Worm (Caenorhabditis elegans): ENCODE results near the gene exc-6.
A peak's percentile ranks its signal among the peaks of the same experiment; 100 is the strongest.

exc-6 gene

ce11 chrIII:1080536-1080935, 22.5 kb upstream of the exc-6 start, which contains the start of the genes rab-18 and kbp-4 (continued):
- peak in 1 of 2 experiments; percentile 49 for TF ChIP-seq unc-62 (GFP tag; optimal IDR thresholded peaks at IDR 0.05 in 1 of 2)
- TF ChIP-seq unc-62 (tag; optimal IDR thresholded peaks at IDR 0.05), result no peak
- peak; percentile 99 for TF ChIP-seq aha-1 (tag)

ce11 chrIII:1081101-1081500, 21.9 kb upstream of the exc-6 start, which contains the start of gene par-2:
Gene par-2 (plus strand): TSS chrIII:1081401.
- TF ChIP-seq dve-1 (tag; optimal IDR thresholded peaks at IDR 0.05; ENCODE audit: insufficient read depth) (no peak), nhr-6 (tag; optimal IDR thresholded peaks at IDR 0.05) (no peak), hif-1 (tag; optimal IDR thresholded peaks at IDR 0.05) (no peak), lsy-2 (tag; optimal IDR thresholded peaks at IDR 0.05) (no peak), dmd-6 (GFP tag; IDR thresholded peaks at IDR 0.05) (no peak), mep-1 (tag; optimal IDR thresholded peaks at IDR 0.05) (no peak), aly-2 (tag; optimal IDR thresholded peaks at IDR 0.05) (no peak)

- TF ChIP-seq ceh-28 (tag; optimal IDR thresholded peaks at IDR 0.05), result peak; percentile 48
- TF ChIP-seq madf-5 (GFP tag; IDR thresholded peaks at IDR 0.05), result no peak
Observed at ce11 chrIII:1084971-1085370, 18.0 kb upstream of the exc-6 start.

- TF ChIP-seq ceh-28 (tag; optimal IDR thresholded peaks at IDR 0.05), result peak; percentile 86
- TF ChIP-seq dmd-6 (GFP tag; IDR thresholded peaks at IDR 0.05), result no peak
Observed at ce11 chrIII:1094391-1094790, 8.6 kb upstream of the exc-6 start.

- TF ChIP-seq pqm-1 (tag; optimal IDR thresholded peaks at IDR 0.05) (no peak), skn-1 (tag; optimal IDR thresholded peaks at IDR 0.05) (no peak), F26F4.8 (GFP tag; conservative IDR thresholded peaks at IDR 0.05) (no peak), saeg-2 (GFP tag; IDR thresholded peaks at IDR 0.05) (no peak), lin-38 (GFP tag; IDR thresholded peaks at IDR 0.05) (no peak), duxl-1 (tag; optimal IDR thresholded peaks at IDR 0.05; ENCODE audit: poor library complexity) (no peak), daf-12 (tag; optimal IDR thresholded peaks at IDR 0.05) (no peak), zfp-3 (GFP tag; conservative IDR thresholded peaks at IDR 0.05) (no peak), T20F7.1 (GFP tag; optimal IDR thresholded peaks at IDR 0.05) (no peak), php-3 (GFP tag; IDR thresholded peaks at IDR 0.05) (no peak), dpl-1 (GFP tag; optimal IDR thresholded peaks at IDR 0.05) (no peak), ztf-7 (tag; optimal IDR thresholded peaks at IDR 0.05) (no peak), unc-130 (GFP tag; optimal IDR thresholded peaks at IDR 0.05) (no peak), egl-27 (tag; optimal IDR thresholded peaks at IDR 0.05) (no peak), nhr-41 (GFP tag; IDR thresholded peaks at IDR 0.05) (no peak)
Observed at ce11 chrIII:1099523-1099922, 3.5 kb upstream of the exc-6 start.

ce11 chrIII:1115793-1116516, 12.9 kb downstream of the exc-6 start, which contains the start of the genes F58B6.1 and acsd-1:
Gene F58B6.1 (minus strand): TSS chrIII:1115925.
Gene acsd-1 (plus strand): TSS chrIII:1116466.
- peak; percentile 8 for TF ChIP-seq pqm-1 (tag; optimal IDR thresholded peaks at IDR 0.05)
- TF ChIP-seq skn-1 (tag; optimal IDR thresholded peaks at IDR 0.05), result no peak

ce11 chrIII:1122239-1122638, 19.2 kb downstream of the exc-6 start:
- TF ChIP-seq ceh-44 (GFP tag; IDR thresholded peaks at IDR 0.05), result no peak
- no peak for TF ChIP-seq ama-1 (optimal IDR thresholded peaks at IDR 0.05)
- TF ChIP-seq ceh-32 (tag; optimal IDR thresholded peaks at IDR 0.05; ENCODE audit: poor library complexity), result no peak
- TF ChIP-seq lin-15B (tag; optimal IDR thresholded peaks at IDR 0.05), result no peak
- peak; percentile 86 for TF ChIP-seq mes-2 (tag; optimal IDR thresholded peaks at IDR 0.05; ENCODE audit: poor library complexity, severe bottlenecking)
- peak; percentile 63 for TF ChIP-seq sdz-12 (GFP tag; optimal IDR thresholded peaks at IDR 0.05)
- no peak for TF ChIP-seq nhr-111 (GFP tag; optimal IDR thresholded peaks at IDR 0.05)
- peak; percentile 66 for TF ChIP-seq unc-130 (GFP tag; optimal IDR thresholded peaks at IDR 0.05)
- no peak for TF ChIP-seq egl-27 (tag; optimal IDR thresholded peaks at IDR 0.05)
- TF ChIP-seq saeg-2 (GFP tag; IDR thresholded peaks at IDR 0.05), result no peak
- TF ChIP-seq ceh-28 (tag; optimal IDR thresholded peaks at IDR 0.05), result no peak
- TF ChIP-seq set-16 (GFP tag; IDR thresholded peaks at IDR 0.05), result no peak
- TF ChIP-seq dmd-6 (GFP tag; IDR thresholded peaks at IDR 0.05), result peak; percentile 69
- peak in 1 of 2 experiments; percentile 11 for TF ChIP-seq hif-1 (tag; optimal IDR thresholded peaks at IDR 0.05)
- no peak for TF ChIP-seq Y105C5A.15 (GFP tag; IDR thresholded peaks at IDR 0.05)
- TF ChIP-seq mxl-3 (GFP tag; optimal IDR thresholded peaks at IDR 0.05), result peak; percentile 34
- no peak for TF ChIP-seq lir-3 (tag; optimal IDR thresholded peaks at IDR 0.05)
